Worm (Caenorhabditis elegans) whole organism, late embryonic: ENCODE data around the gene F26G1.5.

Source experiments
- F13H6.1 ChIP-seq: sonication (generic microtip); optimal IDR thresholded peaks from 2 replicates; lab custom pipeline; 2016; ENCODE audit warnings: missing genetic modification characterization, missing compliant biosample characterization
- ceh-9 ChIP-seq: sonication (generic microtip); optimal IDR thresholded peaks from 2 replicates; lab custom pipeline; 2016; ENCODE audit warnings: mild to moderate bottlenecking, missing genetic modification characterization, inconsistent platforms, missing compliant biosample characterization
- che-1 ChIP-seq: sonication (generic microtip); optimal IDR thresholded peaks from 2 replicates; lab custom pipeline; 2016; ENCODE audit warnings: mild to moderate bottlenecking, missing genetic modification characterization, missing compliant biosample characterization
- dmd-4 ChIP-seq: sonication (generic microtip); optimal IDR thresholded peaks from 2 replicates; lab custom pipeline; 2016; ENCODE audit warnings: borderline replicate concordance, missing genetic modification characterization, missing compliant biosample characterization
- elt-2 ChIP-seq: sonication (generic microtip); optimal IDR thresholded peaks from 2 replicates; lab custom pipeline; 2016; ENCODE audit warnings: missing genetic modification reagents, missing genetic modification characterization, missing compliant biosample characterization
- hlh-8 ChIP-seq: sonication (generic microtip); optimal IDR thresholded peaks from 2 replicates; lab custom pipeline; 2016; ENCODE audit warnings: missing genotype, missing genetic modification characterization, missing compliant biosample characterization
- tbx-2 ChIP-seq: sonication (generic microtip); optimal IDR thresholded peaks from 2 replicates; lab custom pipeline; 2016; ENCODE audit warnings: missing genetic modification characterization, missing compliant biosample characterization
- unc-86 ChIP-seq: sonication (generic microtip); optimal IDR thresholded peaks from 2 replicates; lab custom pipeline; 2016; ENCODE audit warnings: missing genetic modification characterization, missing compliant biosample characterization
- ztf-16 ChIP-seq: sonication (generic microtip); optimal IDR thresholded peaks from 2 replicates; lab custom pipeline; 2017; ENCODE audit warnings: missing genetic modification characterization, missing compliant biosample characterization

DNA sequence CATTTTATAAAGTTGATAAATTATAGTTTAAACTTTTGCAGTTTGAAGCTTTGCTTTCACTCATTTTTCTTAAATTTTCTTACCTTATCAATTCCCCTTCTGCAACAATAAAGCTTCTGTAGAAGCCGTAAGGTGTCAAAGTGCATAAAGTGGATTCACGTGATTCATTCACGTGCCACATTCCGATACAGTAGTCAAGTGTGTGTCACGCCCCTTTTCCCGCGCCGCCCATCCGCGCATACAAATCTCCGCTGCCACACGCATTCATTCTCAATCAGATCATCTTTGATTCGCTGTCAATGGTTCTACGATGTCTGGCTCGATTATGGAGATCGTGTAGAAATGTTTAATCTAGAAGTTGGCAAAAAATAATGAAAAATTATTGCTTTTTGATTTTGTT is 24.1 kb downstream of the F26G1.5 start:
- TF ChIP-seq che-1 (no peak), F13H6.1 (tag; lab: Kevin White, UChicago) (no peak), hlh-8 (tag; lab: Kevin White, UChicago) (no peak), unc-86 (tag; lab: Kevin White, UChicago) (no peak), dmd-4 (tag; lab: Kevin White, UChicago) (no peak), ceh-9 (tag; lab: Kevin White, UChicago) (no peak), tbx-2 (no peak), ztf-16 (tag; lab: Kevin White, UChicago) (no peak), elt-2 (tag; lab: Kevin White, UChicago) (no peak)
